Fruit fly (Drosophila melanogaster): ENCODE measurements around the gene Tmem43.

Tmem43 gene

dm6 chr3L:7866558-7866957 is 48.4 kb downstream of the Tmem43 start (continued):
- no peak for TF ChIP-seq CG13624 (GFP tag; optimal IDR thresholded peaks at IDR 0.05)
- TF ChIP-seq Fer2 (tag; optimal IDR thresholded peaks at IDR 0.05), result no peak
- no peak for TF ChIP-seq CG17361 (GFP tag; IDR thresholded peaks at IDR 0.05)
- no peak for TF ChIP-seq HLH4C (GFP tag; IDR thresholded peaks at IDR 0.05; ENCODE audit: partially characterized antibody)
- TF ChIP-seq dimm (GFP tag; IDR thresholded peaks at IDR 0.05), result no peak
- no peak for TF ChIP-seq sima (GFP tag; optimal IDR thresholded peaks at IDR 0.05)
- peak; percentile 31; the same call in 2 of the 3 replicates for TF ChIP-seq CG14050 (GFP tag; IDR thresholded peaks at IDR 0.05)
- TF ChIP-seq scrt (GFP tag; optimal IDR thresholded peaks at IDR 0.05), result peak; percentile 41
- TF ChIP-seq ind (GFP tag; optimal IDR thresholded peaks at IDR 0.05), result peak; percentile 40
- no peak for TF ChIP-seq Atf3 (GFP tag; optimal IDR thresholded peaks at IDR 0.05)
- peak; percentile 66 for TF ChIP-seq slbo (GFP tag; IDR thresholded peaks at IDR 0.05)
- no peak for TF ChIP-seq CrebB (tag; optimal IDR thresholded peaks at IDR 0.05)
- TF ChIP-seq CG8281 (tag; optimal IDR thresholded peaks at IDR 0.05), result no peak
- no peak; the same call in 2 of the 3 replicates for TF ChIP-seq Optix (GFP tag; IDR thresholded peaks at IDR 0.05)
- no peak for TF ChIP-seq Dll (GFP tag; IDR thresholded peaks at IDR 0.05; ENCODE audit: partially characterized antibody)
- no peak for TF ChIP-seq kay (GFP tag; optimal IDR thresholded peaks at IDR 0.05)
- TF ChIP-seq Rx (GFP tag; IDR thresholded peaks at IDR 0.05), result no peak
- no peak for TF ChIP-seq so (GFP tag; IDR thresholded peaks at IDR 0.05)
- no peak for TF ChIP-seq CG17186 (GFP tag; optimal IDR thresholded peaks at IDR 0.05)
- no peak for TF ChIP-seq CG10654 (GFP tag; optimal IDR thresholded peaks at IDR 0.05)
- peak; percentile 4 for TF ChIP-seq ATbp (GFP tag; optimal IDR thresholded peaks at IDR 0.05)
- TF ChIP-seq CG30020 (tag; optimal IDR thresholded peaks at IDR 0.05), result no peak
- TF ChIP-seq psq (GFP tag; optimal IDR thresholded peaks at IDR 0.05), result no peak
- TF ChIP-seq CG2875 (GFP tag; optimal IDR thresholded peaks at IDR 0.05), result peak; percentile 23
- no peak for TF ChIP-seq Ravus (GFP tag; IDR thresholded peaks at IDR 0.05)
- TF ChIP-seq Atf6 (GFP tag; IDR thresholded peaks at IDR 0.05), result peak; percentile 60
- TF ChIP-seq CG7786 (GFP tag; optimal IDR thresholded peaks at IDR 0.05), result no peak
- peak in 1 of 2 experiments; percentile 77 for TF ChIP-seq eve (GFP tag; optimal IDR thresholded peaks at IDR 0.05)
- TF ChIP-seq salm (tag; optimal IDR thresholded peaks at IDR 0.05), result no peak
- TF ChIP-seq CG6854 (GFP tag; optimal IDR thresholded peaks at IDR 0.05), result no peak
- TF ChIP-seq CG11560 (tag; IDR thresholded peaks at IDR 0.05), result no peak
- no peak for TF ChIP-seq CG10274 (GFP tag; optimal IDR thresholded peaks at IDR 0.05)
- no peak for TF ChIP-seq nerfin-2 (GFP tag; IDR thresholded peaks at IDR 0.05; ENCODE audit: partially characterized antibody)
- no peak for TF ChIP-seq CG4617 (GFP tag; optimal IDR thresholded peaks at IDR 0.05; ENCODE audit: borderline replicate concordance)
- TF ChIP-seq tup (GFP tag; optimal IDR thresholded peaks at IDR 0.05), result no peak
- TF ChIP-seq Drgx (GFP tag; IDR thresholded peaks at IDR 0.05), result no peak
- no peak for TF ChIP-seq toy (GFP tag; IDR thresholded peaks at IDR 0.05)
- TF ChIP-seq Gug (GFP tag; IDR thresholded peaks at IDR 0.05), result no peak; the same call in 3 of the 4 replicates
- TF ChIP-seq jigr1 (GFP tag; IDR thresholded peaks at IDR 0.05), result no peak
- no peak for TF ChIP-seq CG7987 (GFP tag; optimal IDR thresholded peaks at IDR 0.05)
- no peak for TF ChIP-seq CG13894 (tag; optimal IDR thresholded peaks at IDR 0.05)
- no peak for TF ChIP-seq ab (GFP tag; optimal IDR thresholded peaks at IDR 0.05)
- TF ChIP-seq kni (GFP tag; optimal IDR thresholded peaks at IDR 0.05), result no peak
- peak; percentile 77 for TF ChIP-seq lab (GFP tag; optimal IDR thresholded peaks at IDR 0.05)
- no peak for TF ChIP-seq ttk (GFP tag; IDR thresholded peaks at IDR 0.05)
- TF ChIP-seq CG17912 (GFP tag; optimal IDR thresholded peaks at IDR 0.05), result no peak
- TF ChIP-seq CG9876 (GFP tag; optimal IDR thresholded peaks at IDR 0.05), result no peak
- no peak for TF ChIP-seq hkb (optimal IDR thresholded peaks at IDR 0.05)
- peak; percentile 37 for TF ChIP-seq hkb (GFP tag; IDR thresholded peaks at IDR 0.05)
- TF ChIP-seq CG15601 (tag; optimal IDR thresholded peaks at IDR 0.05), result no peak
- no peak for TF ChIP-seq CG30431 (GFP tag; optimal IDR thresholded peaks at IDR 0.05)
- no peak for TF ChIP-seq NC2α (GFP tag; optimal IDR thresholded peaks at IDR 0.05)
